Worm (Caenorhabditis elegans) whole organism, L2 larva: ENCODE measurements around the gene Y53F4B.18.

Experiments used
- R02D3.7 ChIP-seq: fragments of 150-350 bp; optimal IDR thresholded peaks from 2 replicates; lab custom pipeline; 2014; ENCODE audit warnings: missing biosample characterization, missing genetic modification characterization
- ama-1 ChIP-seq: fragments of 150-350 bp; optimal IDR thresholded peaks from 2 replicates; lab custom pipeline; 2018; ENCODE audit warnings: inconsistent platforms
- blmp-1 ChIP-seq: sonication (generic microtip); optimal IDR thresholded peaks from 2 replicates; lab custom pipeline; 2017; ENCODE audit warnings: missing genetic modification characterization, mild to moderate bottlenecking, missing compliant biosample characterization, antibody characterized with exemption, moderate library complexity; ENCODE audit not compliant: insufficient read depth
- elt-3 ChIP-seq: sonication (generic microtip); optimal IDR thresholded peaks from 2 replicates; lab custom pipeline; 2017; ENCODE audit warnings: missing biosample characterization, missing genetic modification characterization
- fos-1 ChIP-seq: fragments of 150-350 bp; optimal IDR thresholded peaks from 2 replicates; lab custom pipeline; 2014; ENCODE audit warnings: missing biosample characterization, missing genetic modification characterization
- lsy-2 ChIP-seq, 2 experiments: fragments of 150-350 bp in 1 of 2; sonication (generic microtip) in 1 of 2; optimal IDR thresholded peaks; 2 replicates each; lab custom pipeline; 2014 to 2017; ENCODE audit warnings: missing biosample characterization in 2 of 2, missing genetic modification characterization in 2 of 2
- nhr-237 ChIP-seq: fragments of 150-350 bp; optimal IDR thresholded peaks from 2 replicates; lab custom pipeline; 2014; ENCODE audit warnings: missing biosample characterization, missing genetic modification characterization
- nhr-77 ChIP-seq: fragments of 150-350 bp; optimal IDR thresholded peaks from 2 replicates; lab custom pipeline; 2014; ENCODE audit warnings: missing biosample characterization, missing genetic modification characterization
- snpc-4 ChIP-seq: fragments of 150-350 bp; optimal IDR thresholded peaks from 2 replicates; lab custom pipeline; 2014; ENCODE audit warnings: missing biosample characterization, missing genetic modification characterization
- unc-55 ChIP-seq: fragments of 150-350 bp; sonication (generic microtip); optimal IDR thresholded peaks from 3 replicates; lab custom pipeline; 2014; ENCODE audit warnings: missing biosample characterization, missing genetic modification reagents, missing genetic modification characterization

- TF ChIP-seq lsy-2 (tag; optimal IDR thresholded peaks at IDR 0.05; lab: Kevin White, UChicago) (peak; percentile 90 to 95), fos-1 (tag; lab: Kevin White, UChicago) (peak; percentile 97), nhr-77 (tag; lab: Kevin White, UChicago) (peak; percentile 94), nhr-237 (tag; lab: Kevin White, UChicago) (peak; percentile 51), blmp-1 (tag; lab: Kevin White, UChicago) (peak; percentile 87), snpc-4 (tag; lab: Kevin White, UChicago) (peak; percentile 100), elt-3 (no peak), R02D3.7 (tag; lab: Kevin White, UChicago) (peak; percentile 51), ama-1 (lab: Kevin White, UChicago) (peak; percentile 94), unc-55 (GFP tag; lab: Kevin White, UChicago) (peak; percentile 99)
Observed at ce11 chrII:15025599-15026164, 45.8 kb downstream of the Y53F4B.18 start, which contains the start of gene cmtr-1.
